Worm (Caenorhabditis elegans): ENCODE data around the gene F48E8.3.
A peak's percentile ranks its signal among the peaks of the same experiment; 100 is the strongest.

- TF ChIP-seq unc-130 (tag; optimal IDR thresholded peaks at IDR 0.05), result peak; percentile 49
- peak; percentile 78 for TF ChIP-seq mep-1 (tag; optimal IDR thresholded peaks at IDR 0.05)
- no peak for TF ChIP-seq nhr-11 (tag; optimal IDR thresholded peaks at IDR 0.05)
- no peak for TF ChIP-seq ztf-11 (tag; optimal IDR thresholded peaks at IDR 0.05)
- TF ChIP-seq fkh-10 (GFP tag; optimal IDR thresholded peaks at IDR 0.05), result no peak
- TF ChIP-seq mab-9 (GFP tag; IDR thresholded peaks at IDR 0.05), result no peak
- TF ChIP-seq nhr-77 (tag; optimal IDR thresholded peaks at IDR 0.05), result peak; percentile 9
Measured at ce11 chrIII:5442711-5443253, 18.4 kb upstream of the F48E8.3 start, which contains the start of the genes T24G10.2 and disl-2.
